Fruit fly (Drosophila melanogaster): Measurements from ENCODE around the gene CG14971.

DNA sequence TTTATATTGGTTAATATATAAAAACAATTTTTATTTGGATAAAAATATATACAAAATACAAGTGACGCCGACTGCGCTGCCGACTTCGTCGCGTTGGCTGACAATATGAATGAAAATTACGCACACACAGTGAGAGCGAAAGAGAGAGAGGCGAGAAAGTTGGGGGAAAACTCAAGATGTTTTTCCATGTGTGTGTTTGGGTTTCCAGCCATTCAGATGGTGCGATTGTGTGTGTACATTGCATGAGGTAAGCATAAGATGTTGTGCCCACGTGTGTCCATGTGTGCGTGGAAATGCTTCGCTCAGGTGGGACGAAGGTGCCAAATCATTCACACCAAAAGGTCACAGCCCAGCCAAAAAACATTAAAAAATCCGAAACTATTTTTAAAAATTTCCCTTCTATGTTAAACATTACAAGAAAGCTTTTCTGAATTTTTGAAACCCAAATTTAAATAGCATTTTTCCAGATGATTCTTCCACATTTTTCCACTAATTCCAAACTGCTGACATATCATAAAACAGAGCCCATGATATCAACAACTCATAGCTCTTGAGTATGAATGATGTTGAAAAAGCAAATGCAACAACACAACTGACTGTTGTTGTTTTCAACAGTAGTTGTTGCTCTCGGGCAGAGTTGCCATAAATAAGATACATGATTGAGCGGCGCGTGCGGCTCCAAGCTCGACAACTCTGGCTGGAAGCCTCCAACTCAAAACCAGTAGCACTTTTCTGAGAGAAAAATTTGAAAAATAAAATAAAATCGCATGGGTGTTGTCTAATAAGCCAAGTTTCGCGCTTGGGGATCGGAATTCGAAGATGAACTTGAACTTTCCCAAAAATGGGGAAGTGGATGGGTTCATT, 51.5 kb downstream of the CG14971 start:
- TF ChIP-seq Sin3A (optimal IDR thresholded peaks at IDR 0.05): no peak
- TF ChIP-seq psq (optimal IDR thresholded peaks at IDR 0.05): no peak
- TF ChIP-seq h (optimal IDR thresholded peaks at IDR 0.05): no peak
- no peak for TF ChIP-seq ttk (optimal IDR thresholded peaks at IDR 0.05)
- TF ChIP-seq Myc (optimal IDR thresholded peaks at IDR 0.05): no peak

Measured in Kc167 (cell line).